Worm (Caenorhabditis elegans) whole organism, L4 larva: ENCODE results near the gene ivns-1.

Experiments used
- aha-1 ChIP-seq: fragments of 150-350 bp; peaks from one replicate; lab custom pipeline; 2014; ENCODE audit warnings: missing biosample characterization, missing genetic modification characterization
- cey-2 ChIP-seq: sonication (generic microtip); optimal IDR thresholded peaks from 3 replicates; lab custom pipeline; 2017; ENCODE audit warnings: missing genetic modification characterization, mild to moderate bottlenecking, missing compliant biosample characterization, antibody characterized with exemption, borderline replicate concordance; ENCODE audit not compliant: insufficient read depth
- lin-13 ChIP-seq: fragments of 150-350 bp; optimal IDR thresholded peaks from 2 replicates; lab custom pipeline; 2014; ENCODE audit warnings: missing biosample characterization, missing genetic modification reagents, missing genetic modification characterization

DNA sequence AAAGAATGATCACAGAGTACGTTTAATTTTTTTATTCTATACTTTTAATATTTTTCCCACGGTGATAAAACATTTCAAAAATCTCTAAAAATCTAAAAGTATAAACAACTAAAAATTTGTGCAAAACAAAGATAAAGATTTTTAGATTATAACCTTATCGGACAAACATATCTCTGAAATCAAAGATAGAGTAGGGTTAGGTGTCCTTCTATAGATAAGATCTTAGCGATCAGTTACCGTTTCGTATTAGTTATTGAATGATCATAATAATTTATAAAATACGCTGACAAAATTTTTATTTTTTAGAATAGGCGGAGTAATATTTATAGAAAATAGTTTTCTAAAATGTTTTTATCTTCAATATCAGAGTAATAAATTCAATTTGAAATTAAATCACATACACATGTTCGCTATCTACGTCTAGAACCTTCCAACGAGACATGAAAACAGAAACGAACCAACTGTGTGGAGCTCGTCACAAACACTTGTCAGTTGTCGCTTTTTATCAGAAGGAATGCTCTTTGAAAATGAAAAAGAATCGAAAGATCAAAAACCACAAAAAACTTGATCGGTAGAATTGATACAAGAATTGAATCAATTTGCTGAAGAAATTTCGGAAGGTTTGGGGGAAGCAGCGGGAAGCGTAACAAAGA lies 37.6 kb upstream of the ivns-1 start:
- TF ChIP-seq aha-1 (tag; lab: Kevin White, UChicago) (peak; percentile 4), cey-2 (tag; lab: Kevin White, UChicago) (no peak), lin-13 (GFP tag; lab: Kevin White, UChicago) (no peak)
